Worm (Caenorhabditis elegans) whole organism, mixed stage, embryonic: Measurements from ENCODE around the gene melo-1.

ENCODE experiments used
- M03D4.4 ChIP-seq: sonication (generic microtip); optimal IDR thresholded peaks from 2 replicates; lab custom pipeline; 2017; ENCODE audit warnings: mild to moderate bottlenecking, missing genetic modification characterization, missing compliant biosample characterization
- bed-3 ChIP-seq: fragments of 200-800 bp; sonication (Bioruptor generic); optimal IDR thresholded peaks from 3 replicates; lab custom pipeline; 2018; ENCODE audit warnings: mild to moderate bottlenecking, missing genetic modification characterization, moderate library complexity, missing compliant biosample characterization
- blmp-1 ChIP-seq: fragments of 150-350 bp; optimal IDR thresholded peaks from 2 replicates; lab custom pipeline; 2014; ENCODE audit warnings: missing biosample characterization, missing genetic modification characterization
- ceh-83 ChIP-seq: fragments of 200-800 bp; sonication (Bioruptor generic); optimal IDR thresholded peaks from 2 replicates; lab custom pipeline; 2018; ENCODE audit warnings: mild to moderate bottlenecking, missing genetic modification characterization, missing compliant biosample characterization
- ces-1 ChIP-seq: fragments of 150-350 bp; optimal IDR thresholded peaks from 2 replicates; lab custom pipeline; 2014; ENCODE audit warnings: missing biosample characterization, missing genetic modification reagents, missing genetic modification characterization
- cnd-1 ChIP-seq: fragments of 200-800 bp; sonication (Bioruptor generic); optimal IDR thresholded peaks from 2 replicates; lab custom pipeline; 2018; ENCODE audit warnings: mild to moderate bottlenecking, missing genetic modification characterization, missing compliant biosample characterization
- drap-1 ChIP-seq: fragments of 200-800 bp; sonication (Bioruptor generic); optimal IDR thresholded peaks from 3 replicates; lab custom pipeline; 2018; ENCODE audit warnings: mild to moderate bottlenecking, missing genetic modification characterization, missing compliant biosample characterization
- elt-1 ChIP-seq: sonication (generic microtip); optimal IDR thresholded peaks from 2 replicates; lab custom pipeline; 2017; ENCODE audit warnings: missing genetic modification characterization, mild to moderate bottlenecking, missing compliant biosample characterization, antibody characterized with exemption, moderate library complexity, borderline replicate concordance; ENCODE audit not compliant: insufficient read depth
- elt-3 ChIP-seq: fragments of 150-350 bp; optimal IDR thresholded peaks from 2 replicates; lab custom pipeline; 2014; ENCODE audit warnings: missing biosample characterization, missing genetic modification characterization
- flh-1 ChIP-seq: fragments of 200-800 bp; sonication (Bioruptor generic); optimal IDR thresholded peaks from 2 replicates; lab custom pipeline; 2018; ENCODE audit warnings: mild to moderate bottlenecking, missing genetic modification characterization, moderate library complexity, missing compliant biosample characterization
- ham-2 ChIP-seq: fragments of 200-800 bp; sonication (Bioruptor generic); optimal IDR thresholded peaks from 2 replicates; lab custom pipeline; 2018; ENCODE audit warnings: mild to moderate bottlenecking, missing genetic modification characterization, missing compliant biosample characterization
- hlh-1 ChIP-seq: fragments of 150-350 bp; optimal IDR thresholded peaks from 2 replicates; lab custom pipeline; 2014; ENCODE audit warnings: missing biosample characterization, missing genetic modification reagents, missing genetic modification characterization
- lin-13 ChIP-seq: fragments of 150-350 bp; optimal IDR thresholded peaks from 2 replicates; lab custom pipeline; 2014; ENCODE audit warnings: missing biosample characterization, missing genetic modification characterization
- lsy-2 ChIP-seq: fragments of 150-350 bp; optimal IDR thresholded peaks from 2 replicates; lab custom pipeline; 2014; ENCODE audit warnings: missing biosample characterization, missing genetic modification characterization
- mab-5 ChIP-seq: fragments of 150-350 bp; optimal IDR thresholded peaks from 2 replicates; lab custom pipeline; 2014; ENCODE audit warnings: missing biosample characterization, missing genetic modification characterization
- mep-1 ChIP-seq: fragments of 150-350 bp; optimal IDR thresholded peaks from 2 replicates; lab custom pipeline; 2017; ENCODE audit warnings: missing biosample characterization, missing genetic modification reagents, missing genetic modification characterization, inconsistent platforms
- nhr-12 ChIP-seq: fragments of 150-350 bp; optimal IDR thresholded peaks from 2 replicates; lab custom pipeline; 2014; ENCODE audit warnings: missing biosample characterization, missing genetic modification characterization
- nhr-28 ChIP-seq: fragments of 150-350 bp; optimal IDR thresholded peaks from 2 replicates; lab custom pipeline; 2014; ENCODE audit warnings: missing biosample characterization, missing genetic modification characterization
- nhr-76 ChIP-seq: sonication (generic microtip); optimal IDR thresholded peaks from 2 replicates; lab custom pipeline; 2017; ENCODE audit warnings: missing biosample characterization, missing genetic modification characterization
- pha-4 ChIP-seq: fragments of 150-350 bp; optimal IDR thresholded peaks from 2 replicates; lab custom pipeline; 2018; ENCODE audit warnings: missing biosample characterization, missing genetic modification reagents, missing genetic modification characterization
- sem-2 ChIP-seq: fragments of 200-800 bp; sonication (Bioruptor generic); optimal IDR thresholded peaks from 2 replicates; lab custom pipeline; 2018; ENCODE audit warnings: mild to moderate bottlenecking, missing genetic modification characterization, missing compliant biosample characterization
- snpc-4 ChIP-seq: fragments of 150-350 bp; optimal IDR thresholded peaks from 2 replicates; lab custom pipeline; 2014; ENCODE audit warnings: missing biosample characterization, missing genetic modification characterization
- sptf-1 ChIP-seq: sonication (generic microtip); optimal IDR thresholded peaks from 2 replicates; lab custom pipeline; 2017; ENCODE audit warnings: mild to moderate bottlenecking, missing genetic modification characterization, moderate library complexity, missing compliant biosample characterization
- tbx-8 ChIP-seq: fragments of 200-800 bp; sonication (Bioruptor generic); optimal IDR thresholded peaks from 2 replicates; lab custom pipeline; 2018; ENCODE audit warnings: mild to moderate bottlenecking, missing genetic modification characterization, moderate library complexity, missing compliant biosample characterization
- unc-120 ChIP-seq: sonication (generic microtip); optimal IDR thresholded peaks from 2 replicates; lab custom pipeline; 2017; ENCODE audit warnings: missing genetic modification characterization, missing compliant biosample characterization; ENCODE audit not compliant: poor library complexity, severe bottlenecking
- unc-62 ChIP-seq: fragments of 150-350 bp; optimal IDR thresholded peaks from 2 replicates; lab custom pipeline; 2014; ENCODE audit warnings: missing biosample characterization, missing genetic modification reagents, missing genetic modification characterization
- ztf-11 ChIP-seq: fragments of 150-350 bp; optimal IDR thresholded peaks from 2 replicates; lab custom pipeline; 2014; ENCODE audit warnings: missing biosample characterization, missing genetic modification characterization

melo-1 gene

ce11 chrIV:14786374-14787136, at the start of gene melo-1:
TSS of gene melo-1 (plus strand) at chrIV:14787031.
- TF ChIP-seq elt-1 (no peak), elt-3 (tag; lab: Kevin White, UChicago) (no peak), flh-1 (GFP tag; lab: Kevin White, UChicago) (no peak), unc-120 (peak; percentile 16), lsy-2 (tag; lab: Kevin White, UChicago) (no peak), mep-1 (no peak), ztf-11 (no peak), nhr-28 (tag; lab: Kevin White, UChicago) (no peak), M03D4.4 (peak; percentile 11), ham-2 (no peak), blmp-1 (tag; lab: Kevin White, UChicago) (no peak), ceh-83 (GFP tag; lab: Kevin White, UChicago) (no peak), ces-1 (GFP tag; lab: Kevin White, UChicago) (peak; percentile 83), cnd-1 (tag; lab: Kevin White, UChicago) (no peak), bed-3 (no peak), lin-13 (no peak), drap-1 (GFP tag; lab: Kevin White, UChicago) (no peak), snpc-4 (tag; lab: Kevin White, UChicago) (no peak), pha-4 (tag; lab: Kevin White, UChicago) (peak; percentile 38)

- TF ChIP-seq pha-4 (tag; lab: Kevin White, UChicago) = no peak
Measured at ce11 chrIV:14741926-14742325, 44.9 kb upstream of the melo-1 start.

ce11 chrIV:14754912-14755311, 31.9 kb upstream of the melo-1 start, which contains the start of gene Y57G11C.499:
TSS of gene Y57G11C.499 (minus strand) at chrIV:14754934.
- TF ChIP-seq tbx-8 (GFP tag; lab: Kevin White, UChicago) (no peak), cnd-1 (tag; lab: Kevin White, UChicago) (no peak), blmp-1 (tag; lab: Kevin White, UChicago) (no peak), nhr-76 (no peak)
- TF ChIP-seq, all 35 proteins: peak for 0

DNA sequence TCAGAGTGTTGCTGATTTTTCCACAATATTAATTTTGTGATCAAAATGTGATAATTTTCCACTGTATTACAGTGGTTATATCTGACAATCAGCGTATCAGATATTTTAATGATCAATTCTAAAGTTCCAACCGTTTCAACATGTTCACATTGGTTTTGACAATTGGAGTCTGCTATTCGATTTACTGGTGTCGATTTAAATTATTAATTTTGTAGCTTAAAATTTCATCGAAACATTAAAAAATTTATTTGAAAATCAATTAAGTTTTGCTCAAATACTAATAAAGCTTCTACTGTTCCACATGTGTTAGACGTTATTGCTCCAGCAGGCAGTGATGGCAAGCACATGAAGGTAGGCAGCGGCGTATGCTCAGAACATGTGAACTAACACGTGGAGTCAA, 29.0 kb upstream of the melo-1 start:
- TF ChIP-seq ces-1 (GFP tag; lab: Kevin White, UChicago) (no peak), elt-1 (no peak), mep-1 (no peak), M03D4.4 (no peak), nhr-12 (tag; lab: Kevin White, UChicago) (no peak), ceh-83 (GFP tag; lab: Kevin White, UChicago) (no peak), mab-5 (tag; lab: Kevin White, UChicago) (no peak), hlh-1 (tag; lab: Kevin White, UChicago) (no peak), nhr-28 (tag; lab: Kevin White, UChicago) (no peak), sptf-1 (no peak), ztf-11 (no peak), pha-4 (tag; lab: Kevin White, UChicago) (no peak), snpc-4 (tag; lab: Kevin White, UChicago) (no peak), sem-2 (GFP tag; lab: Kevin White, UChicago) (no peak), drap-1 (GFP tag; lab: Kevin White, UChicago) (no peak), unc-62 (GFP tag; lab: Kevin White, UChicago) (no peak)

DNA sequence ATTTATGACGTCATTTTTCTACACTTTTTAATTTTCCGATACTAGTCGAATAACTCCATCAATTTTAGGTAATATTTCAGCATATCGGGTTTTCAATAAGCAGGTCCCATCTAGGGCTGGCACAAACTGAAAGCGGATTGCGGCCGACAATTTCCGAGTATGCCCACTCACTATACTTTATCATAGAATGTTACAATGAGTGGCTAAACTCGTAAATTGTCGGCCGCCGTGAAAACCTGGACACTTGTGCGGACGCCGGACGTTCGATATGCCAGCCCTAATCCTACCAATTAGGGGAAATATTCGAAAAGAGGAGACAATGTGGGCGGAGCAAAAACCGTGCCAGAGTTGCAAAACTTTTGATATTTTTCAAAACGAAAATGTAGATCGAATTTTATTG, 27.2 kb upstream of the melo-1 start:
- TF ChIP-seq elt-3 (tag; lab: Kevin White, UChicago) = no peak
- no peak for TF ChIP-seq unc-62 (GFP tag; lab: Kevin White, UChicago)

- TF ChIP-seq nhr-76 = no peak
- no peak for TF ChIP-seq lsy-2 (tag; lab: Kevin White, UChicago)
- no peak for TF ChIP-seq sem-2 (GFP tag; lab: Kevin White, UChicago)
- TF ChIP-seq, all 35 proteins: peak for 0
Measured at ce11 chrIV:14760845-14761244, 26.0 kb upstream of the melo-1 start, which contains the start of gene ptp-5.2. TSS of gene ptp-5.2 (minus strand) at chrIV:14760945.
